Worm (Caenorhabditis elegans): ENCODE results near the gene T04G9.7.

T04G9.7 gene

ce11 chrX:785368-785767 is 14.7 kb downstream of the T04G9.7 start (continued):
- TF ChIP-seq unc-62 (GFP tag; optimal IDR thresholded peaks at IDR 0.05 in 1 of 2) (peak in 1 of 2 experiments; percentile 75), unc-62 (tag; optimal IDR thresholded peaks at IDR 0.05) (no peak), lin-13 (GFP tag; optimal IDR thresholded peaks at IDR 0.05) (no peak), ZK546.5 (tag; optimal IDR thresholded peaks at IDR 0.05) (no peak), F37D6.2 (tag; optimal IDR thresholded peaks at IDR 0.05) (peak; percentile 36), egl-27 (tag; optimal IDR thresholded peaks at IDR 0.05) (no peak), T26A8.4 (GFP tag; IDR thresholded peaks at IDR 0.05) (no peak), dmd-8 (GFP tag; IDR thresholded peaks at IDR 0.05) (no peak), ceh-82 (tag; optimal IDR thresholded peaks at IDR 0.05) (no peak), Y105C5A.15 (GFP tag; IDR thresholded peaks at IDR 0.05) (no peak), daf-12 (tag; optimal IDR thresholded peaks at IDR 0.05) (no peak), rbr-2 (tag; optimal IDR thresholded peaks at IDR 0.05) (peak; percentile 42), dmd-6 (GFP tag; IDR thresholded peaks at IDR 0.05) (no peak), php-3 (GFP tag; IDR thresholded peaks at IDR 0.05) (no peak), F10B5.3 (tag; optimal IDR thresholded peaks at IDR 0.05) (peak; percentile 81), mxl-2 (GFP tag; conservative IDR thresholded peaks at IDR 0.05) (no peak), nhr-111 (GFP tag; optimal IDR thresholded peaks at IDR 0.05) (no peak), duxl-1 (tag; optimal IDR thresholded peaks at IDR 0.05; ENCODE audit: poor library complexity) (peak; percentile 50), spr-3 (GFP tag; optimal IDR thresholded peaks at IDR 0.05) (no peak), lin-15B (tag; optimal IDR thresholded peaks at IDR 0.05) (no peak), egl-43 (GFP tag; IDR thresholded peaks at IDR 0.05) (no peak), ceh-20 (GFP tag; IDR thresholded peaks at IDR 0.05) (no peak)

- TF ChIP-seq egl-43 (GFP tag; IDR thresholded peaks at IDR 0.05) (no peak), ceh-28 (tag; optimal IDR thresholded peaks at IDR 0.05) (peak; percentile 18)
Observed at ce11 chrX:787992-788391, 17.4 kb downstream of the T04G9.7 start, which contains the start of gene attf-5. Gene attf-5 (plus strand): TSS chrX:788353.

- peak in 1 of 2 experiments; percentile 94 for TF ChIP-seq unc-62 (GFP tag; optimal IDR thresholded peaks at IDR 0.05 in 1 of 2)
- no peak for TF ChIP-seq unc-62 (tag; optimal IDR thresholded peaks at IDR 0.05)
- TF ChIP-seq spr-1 (tag; optimal IDR thresholded peaks at IDR 0.05) = no peak
Observed at ce11 chrX:789848-790247, 19.2 kb downstream of the T04G9.7 start.

ce11 chrX:790593-790992 is 20.0 kb downstream of the T04G9.7 start:
- TF ChIP-seq F37D6.2 (tag; optimal IDR thresholded peaks at IDR 0.05) (no peak), unc-39 (tag; optimal IDR thresholded peaks at IDR 0.05) (no peak), aha-1 (tag) (peak; percentile 92), php-3 (GFP tag; IDR thresholded peaks at IDR 0.05) (no peak), egl-27 (tag; optimal IDR thresholded peaks at IDR 0.05) (no peak)

ce11 chrX:802478-802877 is 31.8 kb downstream of the T04G9.7 start, which contains the start of gene gtr-1:
Gene gtr-1 (plus strand): TSS chrX:802778.
- TF ChIP-seq php-3 (GFP tag; IDR thresholded peaks at IDR 0.05) (no peak), D1046.2 (GFP tag; IDR thresholded peaks at IDR 0.05) (no peak), unc-62 (GFP tag; optimal IDR thresholded peaks at IDR 0.05 in 1 of 2) (no peak), unc-62 (tag; optimal IDR thresholded peaks at IDR 0.05) (no peak), F37D6.2 (tag; optimal IDR thresholded peaks at IDR 0.05) (no peak), nhr-25 (tag; optimal IDR thresholded peaks at IDR 0.05; ENCODE audit: borderline replicate concordance, insufficient read depth) (no peak), dve-1 (tag; optimal IDR thresholded peaks at IDR 0.05; ENCODE audit: insufficient read depth) (no peak), lsy-2 (tag; optimal IDR thresholded peaks at IDR 0.05) (no peak), skn-1 (tag; optimal IDR thresholded peaks at IDR 0.05) (no peak), ztf-11 (tag; optimal IDR thresholded peaks at IDR 0.05) (no peak), nhr-28 (tag; optimal IDR thresholded peaks at IDR 0.05) (no peak), hlh-30 (tag; optimal IDR thresholded peaks at IDR 0.05; ENCODE audit: insufficient read depth) (no peak), lin-1 (GFP tag; IDR thresholded peaks at IDR 0.05) (no peak), ama-1 (optimal IDR thresholded peaks at IDR 0.05) (no peak), lin-15B (tag; optimal IDR thresholded peaks at IDR 0.05) (no peak), daf-16 (GFP tag; optimal IDR thresholded peaks at IDR 0.05) (no peak), daf-16 (tag; optimal IDR thresholded peaks at IDR 0.05) (no peak), pha-4 (GFP tag; IDR thresholded peaks at IDR 0.05) (no peak), pha-4 (tag; optimal IDR thresholded peaks at IDR 0.05) (no peak)
